Worm (Caenorhabditis elegans) whole organism, young adult: ENCODE results near the gene xrn-1.

Source experiments
- ceh-27 ChIP-seq: fragments of 200-800 bp; sonication (Bioruptor generic); optimal IDR thresholded peaks from 2 replicates; lab custom pipeline; 2018; ENCODE audit warnings: mild to moderate bottlenecking, missing genetic modification characterization, moderate library complexity, missing compliant biosample characterization
- efl-1 ChIP-seq: fragments of 150-350 bp; optimal IDR thresholded peaks from 2 replicates; lab custom pipeline; 2014; ENCODE audit warnings: missing biosample characterization, missing genetic modification reagents, missing genetic modification characterization
- lsy-27 ChIP-seq: sonication (generic microtip); optimal IDR thresholded peaks from 2 replicates; lab custom pipeline; 2017; ENCODE audit warnings: missing genetic modification characterization, mild to moderate bottlenecking, missing compliant biosample characterization, antibody characterized with exemption, missing genotype, borderline replicate concordance; ENCODE audit not compliant: insufficient read depth
- madf-6 ChIP-seq: fragments of 200-800 bp; sonication (Bioruptor generic); IDR thresholded peaks from 2 replicates; pipeline ENCODE4 v1.3.6; 2022; ENCODE audit warnings: missing genetic modification reagents, missing genetic modification characterization, missing compliant biosample characterization
- rec-8 ChIP-seq, 2 experiments: sonication (generic microtip); optimal IDR thresholded peaks; 2 replicates each; lab custom pipeline; 2016; ENCODE audit warnings: mild to moderate bottlenecking in 2 of 2, missing genetic modification characterization in 2 of 2, missing genetic modification reagents in 2 of 2, missing genotype in 2 of 2, missing biosample characterization in 1 of 2, missing compliant biosample characterization in 1 of 2, moderate library complexity in 1 of 2
- snpc-4 ChIP-seq, 5 experiments: fragments of 150-350 bp in 1 of 5; sonication (generic microtip) in 4 of 5; optimal IDR thresholded peaks; 2 replicates each; lab custom pipeline; 2014 to 2018; ENCODE audit warnings: missing genetic modification characterization in 5 of 5, missing biosample characterization in 3 of 5, antibody characterized with exemption in 2 of 5, mild to moderate bottlenecking in 2 of 5, missing compliant biosample characterization in 2 of 5, missing genotype in 2 of 5, moderate library complexity in 2 of 5, missing genetic modification reagents in 1 of 5
- unc-62 ChIP-seq: fragments of 150-350 bp; optimal IDR thresholded peaks from 2 replicates; lab custom pipeline; 2014; ENCODE audit warnings: missing biosample characterization, missing genetic modification reagents, missing genetic modification characterization

ce11 chrII:14097518-14097917 lies 28.8 kb downstream of the xrn-1 start, which contains the start of gene Y39G8C.2:
- TF ChIP-seq unc-62 (GFP tag; lab: Kevin White, UChicago) (no peak), madf-6 (no peak), efl-1 (GFP tag; lab: Kevin White, UChicago) (no peak), rec-8 (tag; optimal IDR thresholded peaks at IDR 0.05; lab: Kevin White, UChicago) (no peak), snpc-4 (GFP tag; optimal IDR thresholded peaks at IDR 0.05; lab: Kevin White, UChicago) (no peak), snpc-4 (tag; optimal IDR thresholded peaks at IDR 0.05; lab: Kevin White, UChicago) (no peak), ceh-27 (GFP tag; lab: Kevin White, UChicago) (no peak), lsy-27 (tag; lab: Kevin White, UChicago) (no peak)
